Worm (Caenorhabditis elegans) whole organism, L4 larva: ENCODE measurements around the gene W02D7.11.

Experiments
- dmd-6 ChIP-seq: fragments of 200-800 bp; sonication (Bioruptor generic); IDR thresholded peaks from 2 replicates; pipeline ENCODE4 v1.3.6; 2022; ENCODE audit warnings: missing genetic modification reagents, missing genetic modification characterization, missing compliant biosample characterization
- duxl-1 ChIP-seq: sonication (generic microtip); optimal IDR thresholded peaks from 2 replicates; lab custom pipeline; 2016; ENCODE audit warnings: mild to moderate bottlenecking, missing genetic modification characterization, moderate library complexity, missing compliant biosample characterization; ENCODE audit not compliant: poor library complexity
- fos-1 ChIP-seq: fragments of 150-350 bp; optimal IDR thresholded peaks from 2 replicates; lab custom pipeline; 2014; ENCODE audit warnings: missing biosample characterization, missing genetic modification characterization
- hif-1 ChIP-seq, 2 experiments: sonication (generic microtip); optimal IDR thresholded peaks; 2 replicates each; lab custom pipeline; 2016 to 2017; ENCODE audit warnings: missing compliant biosample characterization in 2 of 2, missing genetic modification characterization in 2 of 2, missing genetic modification reagents in 2 of 2, missing genotype in 2 of 2, mild to moderate bottlenecking in 1 of 2
- jun-1 ChIP-seq: fragments of 150-350 bp; optimal IDR thresholded peaks from 2 replicates; lab custom pipeline; 2014; ENCODE audit warnings: missing biosample characterization, missing genetic modification reagents, missing genetic modification characterization
- madf-5 ChIP-seq, 2 experiments: fragments of 200-800 bp; sonication (Bioruptor generic); IDR thresholded peaks; 2 replicates each; pipeline ENCODE4 v1.3.6; 2022; ENCODE audit warnings: missing compliant biosample characterization in 2 of 2, missing genetic modification characterization in 2 of 2
- mdl-1 ChIP-seq, 2 experiments: fragments of 150-350 bp in 1 of 2; sonication (generic microtip) in 1 of 2; optimal IDR thresholded peaks; 2 replicates each; lab custom pipeline; 2014 to 2017; ENCODE audit warnings: missing biosample characterization in 2 of 2, missing genetic modification characterization in 2 of 2
- nhr-237 ChIP-seq: sonication (generic microtip); optimal IDR thresholded peaks from 2 replicates; lab custom pipeline; 2017; ENCODE audit warnings: missing biosample characterization, missing genetic modification characterization
- snpc-4 ChIP-seq: fragments of 150-350 bp; optimal IDR thresholded peaks from 2 replicates; lab custom pipeline; 2014; ENCODE audit warnings: missing biosample characterization, missing genetic modification characterization

- TF ChIP-seq fos-1 (tag; lab: Kevin White, UChicago) (no peak), duxl-1 (no peak), dmd-6 (GFP tag; lab: Robert Waterston, UW) (no peak), jun-1 (no peak), snpc-4 (tag; lab: Kevin White, UChicago) (no peak), nhr-237 (tag; lab: Kevin White, UChicago) (no peak), mdl-1 (tag; optimal IDR thresholded peaks at IDR 0.05; lab: Kevin White, UChicago) (no peak), hif-1 (tag; optimal IDR thresholded peaks at IDR 0.05; lab: Kevin White, UChicago) (no peak), madf-5 (GFP tag; IDR thresholded peaks at IDR 0.05; lab: Robert Waterston, UW) (no peak)
These were observed 22.7 kb downstream of the W02D7.11 start for ce11 chrV:8281646-8282045.
